Fruit fly (Drosophila melanogaster): ENCODE data around the gene CG13606.

The CG13606 gene

dm6 chr3R:24193373-24193879 is 21.0 kb downstream of the CG13606 start, which contains the start of the genes SMC6 and CG6204 (continued):
- TF ChIP-seq CG14860 (GFP tag; IDR thresholded peaks at IDR 0.05; ENCODE audit: partially characterized antibody): no peak
- peak; percentile 97 for TF ChIP-seq CG17361 (GFP tag; IDR thresholded peaks at IDR 0.05)
- TF ChIP-seq CG34224 (GFP tag; IDR thresholded peaks at IDR 0.05; ENCODE audit: partially characterized antibody): 0 out of 3 replicates have a peak, but pooled peaks have one; percentile 23
- peak; percentile 92 for TF ChIP-seq gcm (GFP tag; optimal IDR thresholded peaks at IDR 0.05)
- TF ChIP-seq CG18476 (GFP tag; optimal IDR thresholded peaks at IDR 0.05): peak; percentile 92
- peak; percentile 50; the same call in 2 of the 4 replicates for TF ChIP-seq Dll (GFP tag; IDR thresholded peaks at IDR 0.05; ENCODE audit: partially characterized antibody)
- TF ChIP-seq NfI (GFP tag; optimal IDR thresholded peaks at IDR 0.05): peak; percentile 93
- TF ChIP-seq Hr51 (GFP tag; optimal IDR thresholded peaks at IDR 0.05): peak; percentile 84 to 97
- peak; percentile 76; the same call in 1 of the 2 replicates for TF ChIP-seq cas (GFP tag; IDR thresholded peaks at IDR 0.05)
- TF ChIP-seq onecut (GFP tag; IDR thresholded peaks at IDR 0.05): peak; percentile 85
- TF ChIP-seq fd64A (GFP tag; optimal IDR thresholded peaks at IDR 0.05): peak; percentile 23
- peak; percentile 82; the same call in 2 of the 3 replicates for TF ChIP-seq jigr1 (GFP tag; IDR thresholded peaks at IDR 0.05)
- TF ChIP-seq Opbp (GFP tag; IDR thresholded peaks at IDR 0.05; ENCODE audit: partially characterized antibody): no peak
- TF ChIP-seq CG13624 (GFP tag; optimal IDR thresholded peaks at IDR 0.05): peak; percentile 95
- peak; percentile 84 for TF ChIP-seq CG34376 (GFP tag; optimal IDR thresholded peaks at IDR 0.05)
- peak; percentile 97 for TF ChIP-seq CG9932 (GFP tag; IDR thresholded peaks at IDR 0.05)
- peak; percentile 52 for TF ChIP-seq unc-4 (GFP tag; IDR thresholded peaks at IDR 0.05; ENCODE audit: partially characterized antibody)
- TF ChIP-seq CG8359 (GFP tag; optimal IDR thresholded peaks at IDR 0.05; ENCODE audit: borderline replicate concordance): peak; percentile 61
- TF ChIP-seq Sox102F (GFP tag; optimal IDR thresholded peaks at IDR 0.05): peak; percentile 95
- TF ChIP-seq Dref (GFP tag; IDR thresholded peaks at IDR 0.05): peak; percentile 67
- peak; percentile 96 for TF ChIP-seq CG32532 (GFP tag; IDR thresholded peaks at IDR 0.05)
- TF ChIP-seq wek (GFP tag; optimal IDR thresholded peaks at IDR 0.05): peak; percentile 70
- TF ChIP-seq NC2β (GFP tag; optimal IDR thresholded peaks at IDR 0.05): peak; percentile 77
- peak; percentile 96 for TF ChIP-seq CG6689 (GFP tag; IDR thresholded peaks at IDR 0.05)
- no peak for TF ChIP-seq MESR4 (GFP tag; optimal IDR thresholded peaks at IDR 0.05)
- peak; percentile 96 for TF ChIP-seq PHDP (tag; optimal IDR thresholded peaks at IDR 0.05)
- TF ChIP-seq CG15269 (tag; optimal IDR thresholded peaks at IDR 0.05): peak; percentile 96
- peak; percentile 38 for TF ChIP-seq CG3163 (GFP tag; optimal IDR thresholded peaks at IDR 0.05)
- TF ChIP-seq Atf6 (GFP tag; IDR thresholded peaks at IDR 0.05): peak; percentile 94
- TF ChIP-seq p53 (GFP tag; optimal IDR thresholded peaks at IDR 0.05): no peak
- peak; percentile 90 for TF ChIP-seq Mrtf (GFP tag; IDR thresholded peaks at IDR 0.05)
- peak; percentile 81 for TF ChIP-seq CG18764 (GFP tag; optimal IDR thresholded peaks at IDR 0.05)
- TF ChIP-seq Side (GFP tag; optimal IDR thresholded peaks at IDR 0.05): peak; percentile 76
- TF ChIP-seq Ets97D (GFP tag; optimal IDR thresholded peaks at IDR 0.05): peak; percentile 52
- peak; percentile 78 for TF ChIP-seq CG5953 (GFP tag; IDR thresholded peaks at IDR 0.05)
- TF ChIP-seq CG9727 (GFP tag; optimal IDR thresholded peaks at IDR 0.05): peak; percentile 93
- TF ChIP-seq gro (GFP tag; optimal IDR thresholded peaks at IDR 0.05): peak; percentile 72
- peak; percentile 67; the same call in 1 of the 2 replicates for TF ChIP-seq gt (GFP tag; IDR thresholded peaks at IDR 0.05)
- TF ChIP-seq E2f1 (GFP tag; IDR thresholded peaks at IDR 0.05): peak; percentile 95
- no peak for TF ChIP-seq CG6791 (GFP tag; IDR thresholded peaks at IDR 0.05; ENCODE audit: partially characterized antibody)
- peak; percentile 94 for TF ChIP-seq Ada2b (GFP tag; IDR thresholded peaks at IDR 0.05)
- TF ChIP-seq chinmo (GFP tag; IDR thresholded peaks at IDR 0.05; ENCODE audit: partially characterized antibody): no peak
- peak; percentile 26 for TF ChIP-seq Neu2 (GFP tag; optimal IDR thresholded peaks at IDR 0.05; ENCODE audit: borderline replicate concordance)
- TF ChIP-seq lilli (GFP tag; optimal IDR thresholded peaks at IDR 0.05): peak; percentile 95
- no peak for TF ChIP-seq fru (optimal IDR thresholded peaks at IDR 0.05)
- peak; percentile 90 for TF ChIP-seq wdn (GFP tag; IDR thresholded peaks at IDR 0.05)
- TF ChIP-seq HHEX (GFP tag; optimal IDR thresholded peaks at IDR 0.05): peak; percentile 90
- peak; percentile 68 for TF ChIP-seq repo (GFP tag; optimal IDR thresholded peaks at IDR 0.05)
- peak; percentile 95 for TF ChIP-seq dmrt99B (tag; optimal IDR thresholded peaks at IDR 0.05)
- peak; percentile 90 for TF ChIP-seq CG7357 (GFP tag; IDR thresholded peaks at IDR 0.05)

All from whole organism, embryonic.